Worm (Caenorhabditis elegans) whole organism, early embryonic: ENCODE measurements around the gene npr-25.

Experiments
- B0310.2 ChIP-seq: sonication (generic microtip); optimal IDR thresholded peaks from 2 replicates; lab custom pipeline; 2016; ENCODE audit warnings: mild to moderate bottlenecking, missing genetic modification characterization, missing compliant biosample characterization
- F13C5.2 ChIP-seq: sonication (generic microtip); optimal IDR thresholded peaks from 2 replicates; lab custom pipeline; 2017; ENCODE audit warnings: mild to moderate bottlenecking, missing genetic modification characterization, inconsistent platforms, missing compliant biosample characterization
- aly-1 ChIP-seq: sonication (generic microtip); optimal IDR thresholded peaks from 2 replicates; lab custom pipeline; 2016; ENCODE audit warnings: missing genetic modification characterization, missing compliant biosample characterization
- ama-1 ChIP-seq: fragments of 150-350 bp; optimal IDR thresholded peaks from 2 replicates; lab custom pipeline; 2014
- ceh-13 ChIP-seq: fragments of 200-800 bp; sonication (Bioruptor generic); optimal IDR thresholded peaks from 2 replicates; lab custom pipeline; 2018; ENCODE audit warnings: mild to moderate bottlenecking, missing genetic modification characterization, missing compliant biosample characterization
- ceh-36 ChIP-seq: sonication (generic microtip); optimal IDR thresholded peaks from 2 replicates; lab custom pipeline; 2016; ENCODE audit warnings: missing genetic modification characterization, inconsistent platforms, missing compliant biosample characterization
- ets-7 ChIP-seq: sonication (generic microtip); optimal IDR thresholded peaks from 2 replicates; lab custom pipeline; 2016; ENCODE audit warnings: missing genotype, missing genetic modification characterization, missing compliant biosample characterization
- flt-1 ChIP-seq: fragments of 200-800 bp; sonication (Bioruptor generic); IDR thresholded peaks from 2 replicates; pipeline ENCODE4 v1.3.6; 2022; ENCODE audit warnings: missing genetic modification characterization, missing compliant biosample characterization
- hmbx-1 ChIP-seq: sonication (generic microtip); optimal IDR thresholded peaks from 2 replicates; lab custom pipeline; 2016; ENCODE audit warnings: mild to moderate bottlenecking, missing genetic modification characterization, missing compliant biosample characterization
- hmg-4 ChIP-seq: fragments of 200-800 bp; sonication (Bioruptor generic); optimal IDR thresholded peaks from 2 replicates; lab custom pipeline; 2018; ENCODE audit warnings: mild to moderate bottlenecking, missing genetic modification characterization, missing compliant biosample characterization
- hnd-1 ChIP-seq: sonication (generic microtip); optimal IDR thresholded peaks from 2 replicates; lab custom pipeline; 2016; ENCODE audit warnings: missing genetic modification characterization, missing compliant biosample characterization
- pes-1 ChIP-seq: fragments of 200-800 bp; sonication (Bioruptor generic); IDR thresholded peaks from 2 replicates; pipeline ENCODE4 v1.3.6; 2022; ENCODE audit warnings: missing genetic modification reagents, missing genetic modification characterization, missing compliant biosample characterization
- scrt-1 ChIP-seq: fragments of 200-800 bp; sonication (Bioruptor generic); IDR thresholded peaks from 2 replicates; pipeline ENCODE4 v1.3.6; 2022; ENCODE audit warnings: missing genetic modification characterization, missing compliant biosample characterization
- sea-1 ChIP-seq: fragments of 200-800 bp; sonication (Bioruptor generic); conservative IDR thresholded peaks from 2 replicates; pipeline ENCODE4 v1.3.6; 2022; ENCODE audit warnings: missing genetic modification characterization, missing compliant biosample characterization
- tbx-11 ChIP-seq: fragments of 200-800 bp; sonication (Bioruptor generic); IDR thresholded peaks from 2 replicates; pipeline ENCODE4 v1.3.6; 2022; ENCODE audit warnings: missing genetic modification characterization, missing compliant biosample characterization
- tbx-37 ChIP-seq: fragments of 200-800 bp; sonication (Bioruptor generic); conservative IDR thresholded peaks from 2 replicates; pipeline ENCODE4 v1.3.6; 2022; ENCODE audit warnings: missing genetic modification reagents, missing genetic modification characterization, missing compliant biosample characterization
- tra-4 ChIP-seq: sonication (generic microtip); optimal IDR thresholded peaks from 2 replicates; lab custom pipeline; 2017; ENCODE audit warnings: missing genetic modification characterization, missing compliant biosample characterization

npr-25 gene

DNA sequence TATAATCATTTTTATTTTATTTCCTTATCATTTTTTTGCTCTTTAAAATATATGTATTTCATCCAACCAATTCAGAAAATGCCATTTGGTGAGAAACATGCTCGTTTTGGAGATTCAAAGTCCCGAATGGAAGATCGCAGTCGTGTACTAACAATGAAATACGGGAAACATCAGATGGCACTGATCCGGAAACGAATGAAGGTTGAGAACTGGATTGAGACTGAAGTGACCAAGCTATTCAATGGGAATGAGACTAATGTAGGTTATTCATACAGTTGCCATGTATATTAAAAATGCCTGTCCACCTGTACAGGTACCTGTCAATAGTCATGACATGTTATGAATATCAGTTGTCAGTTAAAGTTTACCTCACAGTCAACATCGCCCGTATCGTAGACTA lies 30.2 kb upstream of the npr-25 start, which contains the start of gene F55C10.5:
F55C10.5 (plus strand) TSS at position 74 of the 400 bp plus-strand sequence.
- TF ChIP-seq tbx-37 (GFP tag; lab: Robert Waterston, UW) (no peak), B0310.2 (tag; lab: Kevin White, UChicago) (no peak), hnd-1 (no peak), ama-1 (lab: Kevin White, UChicago) (no peak), aly-1 (tag; lab: Kevin White, UChicago) (no peak), tra-4 (no peak), pes-1 (GFP tag; lab: Robert Waterston, UW) (no peak), tbx-11 (GFP tag; lab: Robert Waterston, UW) (no peak), scrt-1 (GFP tag; lab: Robert Waterston, UW) (no peak), ceh-13 (GFP tag; lab: Kevin White, UChicago) (no peak), hmbx-1 (tag; lab: Kevin White, UChicago) (no peak), sea-1 (GFP tag; lab: Robert Waterston, UW) (no peak), hmg-4 (GFP tag; lab: Kevin White, UChicago) (no peak), ceh-36 (tag; lab: Kevin White, UChicago) (no peak), ets-7 (tag; lab: Kevin White, UChicago) (no peak), flt-1 (GFP tag; lab: Robert Waterston, UW) (no peak), F13C5.2 (tag; lab: Kevin White, UChicago) (no peak)

DNA sequence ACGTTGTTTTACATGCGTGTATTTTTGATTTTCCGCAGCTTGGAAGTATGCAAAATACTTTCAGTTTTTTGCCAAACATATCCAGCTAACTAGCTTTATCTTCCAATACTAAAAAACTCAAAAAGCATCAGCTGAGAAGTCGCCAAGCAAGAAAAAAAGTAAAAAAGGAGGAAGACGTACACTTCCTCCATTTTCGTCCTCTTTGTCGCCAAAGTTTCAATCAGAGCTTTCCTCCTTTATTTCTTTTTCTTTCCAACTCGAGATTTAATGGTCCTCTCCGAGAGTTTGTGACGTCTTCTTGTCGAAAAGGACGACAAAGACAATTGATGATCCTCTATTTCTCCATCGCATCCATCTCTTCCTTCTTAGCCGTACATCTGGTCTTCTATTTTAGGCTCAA lies 27.8 kb upstream of the npr-25 start:
- no peak for TF ChIP-seq hmbx-1 (tag; lab: Kevin White, UChicago)
- TF ChIP-seq ceh-36 (tag; lab: Kevin White, UChicago), result no peak
- TF ChIP-seq F13C5.2 (tag; lab: Kevin White, UChicago), result no peak
- no peak for TF ChIP-seq aly-1 (tag; lab: Kevin White, UChicago)
- no peak for TF ChIP-seq ets-7 (tag; lab: Kevin White, UChicago)

- TF ChIP-seq scrt-1 (GFP tag; lab: Robert Waterston, UW) (no peak), sea-1 (GFP tag; lab: Robert Waterston, UW) (no peak), ceh-36 (tag; lab: Kevin White, UChicago) (no peak), B0310.2 (tag; lab: Kevin White, UChicago) (no peak), hmbx-1 (tag; lab: Kevin White, UChicago) (no peak), flt-1 (GFP tag; lab: Robert Waterston, UW) (no peak), hnd-1 (no peak), ama-1 (lab: Kevin White, UChicago) (no peak), aly-1 (tag; lab: Kevin White, UChicago) (no peak), tbx-37 (GFP tag; lab: Robert Waterston, UW) (no peak), tbx-11 (GFP tag; lab: Robert Waterston, UW) (no peak), ets-7 (tag; lab: Kevin White, UChicago) (no peak), tra-4 (no peak), pes-1 (GFP tag; lab: Robert Waterston, UW) (no peak)
Measured at ce11 chrV:11379341-11379740, 26.5 kb upstream of the npr-25 start.

- TF ChIP-seq ama-1 (lab: Kevin White, UChicago) (no peak), F13C5.2 (tag; lab: Kevin White, UChicago) (peak; percentile 13), B0310.2 (tag; lab: Kevin White, UChicago) (no peak)
Measured at ce11 chrV:11375150-11375792, 22.5 kb upstream of the npr-25 start, which contains the start of gene cnb-1. Gene cnb-1 (plus strand): TSS chrV:11375742.

DNA sequence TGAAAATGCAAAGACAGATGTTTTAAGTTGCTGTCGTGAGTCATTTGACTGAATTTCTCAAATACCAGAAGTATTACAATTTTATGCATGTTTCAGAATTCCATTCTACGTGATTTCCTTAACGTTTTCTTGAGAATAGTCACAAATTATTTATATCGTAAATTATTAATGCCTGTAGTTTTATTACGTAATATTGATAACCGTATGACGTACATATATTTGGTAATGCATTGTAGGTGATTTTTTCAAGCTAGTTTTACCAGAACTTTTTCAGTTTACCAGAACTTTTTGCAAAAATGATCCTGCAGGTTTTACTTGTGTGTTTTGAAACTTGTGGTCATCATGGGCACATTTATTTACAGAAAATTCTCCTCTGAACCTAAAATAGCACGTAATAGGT lies 21.1 kb upstream of the npr-25 start:
- TF ChIP-seq hmbx-1 (tag; lab: Kevin White, UChicago) (no peak), ceh-36 (tag; lab: Kevin White, UChicago) (no peak), flt-1 (GFP tag; lab: Robert Waterston, UW) (no peak), tbx-37 (GFP tag; lab: Robert Waterston, UW) (no peak), F13C5.2 (tag; lab: Kevin White, UChicago) (no peak)

ce11 chrV:11372284-11372878 lies 19.6 kb upstream of the npr-25 start:
- TF ChIP-seq sea-1 (GFP tag; lab: Robert Waterston, UW) (no peak), hnd-1 (no peak), tbx-37 (GFP tag; lab: Robert Waterston, UW) (no peak), ets-7 (tag; lab: Kevin White, UChicago) (no peak), aly-1 (tag; lab: Kevin White, UChicago) (no peak), ceh-13 (GFP tag; lab: Kevin White, UChicago) (no peak), pes-1 (GFP tag; lab: Robert Waterston, UW) (no peak), tbx-11 (GFP tag; lab: Robert Waterston, UW) (no peak)

ce11 chrV:11366129-11366528 lies 13.3 kb upstream of the npr-25 start, which contains the start of gene dop-5:
Gene dop-5 (minus strand): TSS chrV:11366229.
- TF ChIP-seq tra-4 (no peak), hmbx-1 (tag; lab: Kevin White, UChicago) (no peak), sea-1 (GFP tag; lab: Robert Waterston, UW) (no peak), flt-1 (GFP tag; lab: Robert Waterston, UW) (no peak), aly-1 (tag; lab: Kevin White, UChicago) (no peak), pes-1 (GFP tag; lab: Robert Waterston, UW) (no peak), F13C5.2 (tag; lab: Kevin White, UChicago) (no peak)
